Fruit fly (Drosophila melanogaster) whole organism, embryonic: ENCODE measurements around the gene CG12477.

ENCODE experiments used
- B-H1 ChIP-seq: fragments of 200-800 bp; sonication (Bioruptor generic); IDR thresholded peaks from 3 replicates; pipeline ENCODE4 v1.3.6; 2022; ENCODE audit warnings: missing biosample characterization, missing genetic modification characterization
- CG15269 ChIP-seq: fragments of 200-800 bp; sonication (Bioruptor generic); optimal IDR thresholded peaks from 2 replicates; lab custom pipeline; 2018; ENCODE audit warnings: missing biosample characterization, mild to moderate bottlenecking, missing genetic modification characterization, moderate library complexity
- CG1603 ChIP-seq: fragments of 200-800 bp; sonication (Bioruptor generic); optimal IDR thresholded peaks from 2 replicates; lab custom pipeline; 2019; ENCODE audit warnings: missing biosample characterization, mild to moderate bottlenecking, missing genetic modification characterization, moderate library complexity
- CG16815 ChIP-seq: fragments of 200-800 bp; sonication (Bioruptor generic); optimal IDR thresholded peaks from 3 replicates; lab custom pipeline; 2017; ENCODE audit warnings: missing biosample characterization, mild to moderate bottlenecking, missing genetic modification characterization
- CG16863 ChIP-seq: fragments of 200-800 bp; sonication (Bioruptor generic); optimal IDR thresholded peaks from 3 replicates; lab custom pipeline; 2016; ENCODE audit warnings: missing biosample characterization, missing genetic modification characterization
- CG2678 ChIP-seq: fragments of 200-800 bp; sonication (Bioruptor generic); optimal IDR thresholded peaks from 3 replicates; lab custom pipeline; 2019; ENCODE audit warnings: missing biosample characterization, mild to moderate bottlenecking, missing genetic modification characterization, moderate library complexity
- CG2712 ChIP-seq: fragments of 200-800 bp; optimal IDR thresholded peaks from 3 replicates; lab custom pipeline; 2019; ENCODE audit warnings: missing biosample characterization, mild to moderate bottlenecking, missing genetic modification characterization, moderate library complexity
- CG31441 ChIP-seq: fragments of 200-800 bp; sonication (Bioruptor generic); IDR thresholded peaks from 2 replicates; pipeline ENCODE4 v1.3.6; 2022; ENCODE audit warnings: missing biosample characterization, missing genetic modification characterization
- CG3838 ChIP-seq: fragments of 200-800 bp; sonication (Bioruptor generic); optimal IDR thresholded peaks from 3 replicates; lab custom pipeline; 2016; ENCODE audit warnings: missing biosample characterization, missing genetic modification characterization
- CG4282 ChIP-seq: fragments of 200-800 bp; sonication (Bioruptor generic); optimal IDR thresholded peaks from 2 replicates; lab custom pipeline; 2016; ENCODE audit warnings: missing biosample characterization, missing genetic modification characterization
- CG6765 ChIP-seq: fragments of 200-800 bp; sonication (Bioruptor generic); optimal IDR thresholded peaks from 3 replicates; lab custom pipeline; 2017; ENCODE audit warnings: missing biosample characterization, mild to moderate bottlenecking, missing genetic modification characterization
- CG7357 ChIP-seq: fragments of 200-800 bp; sonication (Bioruptor generic); IDR thresholded peaks from 3 replicates; pipeline ENCODE4 v1.3.6; 2022; ENCODE audit warnings: missing biosample characterization, missing genetic modification characterization
- CG7556 ChIP-seq: fragments of 200-800 bp; sonication (Bioruptor generic); optimal IDR thresholded peaks from 2 replicates; lab custom pipeline; 2017; ENCODE audit warnings: missing biosample characterization, mild to moderate bottlenecking, missing genetic modification characterization
- CG8478 ChIP-seq: fragments of >200 bp; optimal IDR thresholded peaks from 2 replicates; lab custom pipeline; 2018
- CG9437 ChIP-seq: fragments of 200-800 bp; sonication (Bioruptor generic); optimal IDR thresholded peaks from 2 replicates; lab custom pipeline; 2018; ENCODE audit warnings: missing biosample characterization, mild to moderate bottlenecking, missing genetic modification characterization
- CG9797 ChIP-seq: fragments of 200-800 bp; sonication (Bioruptor generic); optimal IDR thresholded peaks from 3 replicates; lab custom pipeline; 2018; ENCODE audit warnings: missing biosample characterization, mild to moderate bottlenecking, missing genetic modification characterization
- CG9817 ChIP-seq: fragments of 200-800 bp; sonication (Bioruptor generic); optimal IDR thresholded peaks from 2 replicates; lab custom pipeline; 2018; ENCODE audit warnings: missing biosample characterization, mild to moderate bottlenecking, missing genetic modification characterization, moderate library complexity
- Hand ChIP-seq: fragments of 200-800 bp; sonication (Bioruptor generic); optimal IDR thresholded peaks from 2 replicates; lab custom pipeline; 2017; ENCODE audit warnings: mild to moderate bottlenecking, missing biosample characterization, missing genetic modification reagents, missing genetic modification characterization
- Hr51 ChIP-seq, 2 experiments: fragments of 200-800 bp; sonication (Bioruptor generic); optimal IDR thresholded peaks; 2 replicates in 1 of 2; 3 replicates in 1 of 2; lab custom pipeline; 2016 to 2018; ENCODE audit warnings: missing biosample characterization in 2 of 2, missing genetic modification characterization in 2 of 2, mild to moderate bottlenecking in 1 of 2, moderate library complexity in 1 of 2
- Lim3 ChIP-seq: fragments of 200-800 bp; sonication (Bioruptor generic); IDR thresholded peaks from 2 replicates; pipeline ENCODE4 v1.3.6; 2022; ENCODE audit warnings: missing biosample characterization, missing genetic modification characterization
- Meics ChIP-seq: fragments of 200-800 bp; sonication (Bioruptor generic); optimal IDR thresholded peaks from 2 replicates; lab custom pipeline; 2017; ENCODE audit warnings: missing biosample characterization, mild to moderate bottlenecking, missing genetic modification characterization
- NC2α ChIP-seq: fragments of 200-800 bp; sonication (Bioruptor generic); optimal IDR thresholded peaks from 2 replicates; lab custom pipeline; 2016; ENCODE audit warnings: missing biosample characterization, missing genetic modification characterization
- PHDP ChIP-seq: fragments of 200-800 bp; sonication (Bioruptor generic); optimal IDR thresholded peaks from 3 replicates; lab custom pipeline; 2018; ENCODE audit warnings: missing biosample characterization, mild to moderate bottlenecking, missing genetic modification characterization, moderate library complexity
- al ChIP-seq: fragments of 200-800 bp; sonication (Bioruptor generic); IDR thresholded peaks from 2 replicates; pipeline ENCODE4 v1.3.6; 2022; ENCODE audit warnings: missing biosample characterization, missing genetic modification characterization
- ara ChIP-seq: fragments of 200-800 bp; sonication (Bioruptor generic); IDR thresholded peaks from 2 replicates; pipeline ENCODE4 v1.3.6; 2022; ENCODE audit warnings: missing biosample characterization, missing genetic modification characterization
- bigmax ChIP-seq: fragments of 200-800 bp; sonication (Bioruptor generic); optimal IDR thresholded peaks from 2 replicates; lab custom pipeline; 2018; ENCODE audit warnings: missing biosample characterization, mild to moderate bottlenecking, missing genetic modification characterization
- br ChIP-seq: fragments of >200 bp; optimal IDR thresholded peaks from 2 replicates; lab custom pipeline; 2017
- btn ChIP-seq: fragments of 200-800 bp; sonication (Bioruptor generic); optimal IDR thresholded peaks from 2 replicates; lab custom pipeline; 2016; ENCODE audit warnings: missing biosample characterization, missing genetic modification characterization
- crp ChIP-seq, 2 experiments: fragments of 200-800 bp; sonication (Bioruptor generic); optimal IDR thresholded peaks; 2 replicates in 1 of 2; 3 replicates in 1 of 2; lab custom pipeline; 2017; ENCODE audit warnings: missing biosample characterization in 2 of 2, missing genetic modification characterization in 2 of 2, mild to moderate bottlenecking in 1 of 2, moderate library complexity in 1 of 2
- cwo ChIP-seq: fragments of 200-800 bp; sonication (Bioruptor generic); optimal IDR thresholded peaks from 3 replicates; lab custom pipeline; 2017; ENCODE audit warnings: missing biosample characterization, missing genetic modification characterization, mild to moderate bottlenecking, moderate library complexity, missing genetic modification reagents
- dati ChIP-seq: fragments of 200-800 bp; sonication (Bioruptor generic); IDR thresholded peaks from 2 replicates; pipeline ENCODE4 v1.3.6; 2022; ENCODE audit warnings: missing biosample characterization, missing genetic modification characterization
- gem ChIP-seq: fragments of 200-800 bp; sonication (Bioruptor generic); optimal IDR thresholded peaks from 2 replicates; lab custom pipeline; 2019; ENCODE audit warnings: missing biosample characterization, mild to moderate bottlenecking, missing genetic modification characterization, moderate library complexity
- grn ChIP-seq: fragments of 200-800 bp; sonication (Bioruptor generic); optimal IDR thresholded peaks from 3 replicates; lab custom pipeline; 2017; ENCODE audit warnings: missing biosample characterization, missing genetic modification characterization
- ham ChIP-seq: fragments of 200-800 bp; sonication (Bioruptor generic); IDR thresholded peaks from 2 replicates; pipeline ENCODE4 v1.3.6; 2022; ENCODE audit warnings: missing biosample characterization, missing genetic modification characterization
- inv ChIP-seq: fragments of 200-800 bp; sonication (Bioruptor generic); IDR thresholded peaks from 2 replicates; pipeline ENCODE4 v1.3.6; 2022; ENCODE audit warnings: missing biosample characterization, missing genetic modification characterization; ENCODE audit not compliant: partially characterized antibody
- pfk ChIP-seq: fragments of 200-800 bp; sonication (Bioruptor generic); optimal IDR thresholded peaks from 2 replicates; lab custom pipeline; 2018; ENCODE audit warnings: missing biosample characterization, mild to moderate bottlenecking, missing genetic modification characterization, moderate library complexity
- prd ChIP-seq, 3 experiments: fragments of >200 bp in 2 of 3; fragments of 200-800 bp in 1 of 3; sonication (Bioruptor generic) in 1 of 3; optimal IDR thresholded peaks in 2 of 3; IDR thresholded peaks in 1 of 3; 2 replicates in 2 of 3; 3 replicates in 1 of 3; pipeline versions ENCODE4 v1.3.6 to Lab custom; 2017 to 2022; ENCODE audit warnings: missing biosample characterization in 1 of 3, missing genetic modification characterization in 1 of 3
- pros ChIP-seq: fragments of 200-800 bp; sonication (Bioruptor generic); optimal IDR thresholded peaks from 3 replicates; lab custom pipeline; 2019; ENCODE audit warnings: missing biosample characterization, mild to moderate bottlenecking, missing genetic modification characterization, moderate library complexity
- scrt ChIP-seq: fragments of 200-800 bp; sonication (Bioruptor generic); optimal IDR thresholded peaks from 2 replicates; lab custom pipeline; 2018; ENCODE audit warnings: missing biosample characterization, mild to moderate bottlenecking, missing genetic modification characterization, moderate library complexity
- shn ChIP-seq: fragments of 200-800 bp; sonication (Bioruptor generic); optimal IDR thresholded peaks from 3 replicates; lab custom pipeline; 2016; ENCODE audit warnings: missing biosample characterization, missing genetic modification characterization
- sob ChIP-seq: fragments of 200-800 bp; sonication (Bioruptor generic); IDR thresholded peaks from 2 replicates; pipeline ENCODE4 v1.3.6; 2022; ENCODE audit warnings: missing biosample characterization, missing genetic modification characterization
- ssp ChIP-seq: fragments of 200-800 bp; sonication (Bioruptor generic); IDR thresholded peaks from 2 replicates; pipeline ENCODE4 v1.3.6; 2022; ENCODE audit warnings: missing biosample characterization, missing genetic modification characterization
- stc ChIP-seq: fragments of 200-800 bp; sonication (Bioruptor generic); IDR thresholded peaks from 2 replicates; pipeline ENCODE4 v1.3.6; 2022; ENCODE audit warnings: missing biosample characterization, missing genetic modification characterization
- tap ChIP-seq: fragments of 200-800 bp; optimal IDR thresholded peaks from 3 replicates; lab custom pipeline; 2019; ENCODE audit warnings: missing biosample characterization, mild to moderate bottlenecking, missing genetic modification characterization, moderate library complexity
- ttk ChIP-seq: fragments of 200-800 bp; sonication (Bioruptor generic); IDR thresholded peaks from 2 replicates; pipeline ENCODE4 v2.1.2; 2022; ENCODE audit warnings: missing biosample characterization, missing genetic modification characterization
- twi ChIP-seq: fragments of 200-800 bp; optimal IDR thresholded peaks from 2 replicates; lab custom pipeline; 2019; ENCODE audit warnings: missing biosample characterization, mild to moderate bottlenecking, missing genetic modification characterization, moderate library complexity
- unpg ChIP-seq: fragments of 200-800 bp; sonication (Bioruptor generic); optimal IDR thresholded peaks from 3 replicates; lab custom pipeline; 2018; ENCODE audit warnings: missing biosample characterization, mild to moderate bottlenecking, missing genetic modification characterization, moderate library complexity
- wek ChIP-seq: fragments of 200-800 bp; sonication (Bioruptor generic); optimal IDR thresholded peaks from 3 replicates; lab custom pipeline; 2018; ENCODE audit warnings: missing biosample characterization, mild to moderate bottlenecking, missing genetic modification characterization, moderate library complexity
- zen2 ChIP-seq: fragments of 200-800 bp; sonication (Bioruptor generic); IDR thresholded peaks from 3 replicates; pipeline ENCODE4 v1.3.6; 2022; ENCODE audit warnings: missing biosample characterization, missing genetic modification characterization; ENCODE audit not compliant: partially characterized antibody

The CG12477 gene

DNA sequence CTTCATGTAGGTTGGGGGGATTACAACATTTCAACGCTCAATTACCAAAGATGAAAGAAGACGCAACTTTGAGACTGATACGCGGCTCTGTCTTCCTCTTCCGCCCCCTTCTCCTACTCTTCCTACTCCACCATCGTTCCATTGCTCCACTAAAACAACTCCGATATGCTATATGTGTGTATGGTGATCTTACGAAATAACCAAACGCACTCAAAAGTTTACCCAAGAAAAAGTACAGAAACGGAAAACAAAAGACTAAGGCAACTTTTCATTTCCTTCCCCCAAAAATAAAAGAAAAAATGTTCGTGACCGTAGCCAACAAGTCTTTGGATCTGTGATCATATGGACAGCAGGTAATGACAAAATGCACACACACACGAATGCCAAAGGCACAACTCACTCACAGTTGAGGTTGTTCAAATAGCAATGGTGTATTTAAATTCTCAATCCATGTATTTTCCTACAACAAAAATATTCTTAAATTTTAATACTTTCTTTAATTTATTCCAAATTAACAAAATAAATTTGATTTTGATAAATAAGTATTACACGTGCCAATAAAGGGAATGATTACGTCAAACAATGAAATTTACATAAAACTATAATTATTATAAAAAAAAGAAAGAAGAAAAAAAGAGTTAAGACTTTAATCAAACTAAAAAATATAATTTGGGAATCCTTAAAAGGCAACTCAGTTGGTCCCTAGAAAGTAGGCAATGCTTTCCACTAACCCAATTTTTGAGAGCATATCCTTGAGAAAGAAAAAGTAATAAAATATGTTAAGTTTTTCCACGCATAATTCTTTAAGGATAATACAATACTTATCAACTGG, 45.1 kb upstream of the CG12477 start (continued):
- TF ChIP-seq inv (GFP tag; lab: Robert Waterston, UW) (no peak), CG9817 (no peak), CG4282 (GFP tag; lab: Kevin White, UChicago) (no peak), bigmax (no peak), scrt (GFP tag; lab: Kevin White, UChicago) (no peak), B-H1 (GFP tag; lab: Robert Waterston, UW) (no peak), CG2712 (tag; lab: Kevin White, UChicago) (peak; percentile 14), CG9437 (GFP tag; lab: Kevin White, UChicago) (peak; percentile 50), pros (peak; percentile 43), CG9797 (GFP tag; lab: Kevin White, UChicago) (no peak), Hand (GFP tag; lab: Kevin White, UChicago) (no peak), twi (tag; lab: Kevin White, UChicago) (no peak), Lim3 (no peak), CG6765 (GFP tag; lab: Kevin White, UChicago) (no peak), zen2 (GFP tag; lab: Robert Waterston, UW) (no peak), shn (GFP tag; lab: Kevin White, UChicago) (no peak), CG31441 (GFP tag; lab: Robert Waterston, UW) (peak; percentile 53; the same call in 1 of the 2 replicates), CG8478 (no peak), CG16815 (no peak), sob (GFP tag; lab: Robert Waterston, UW) (no peak), CG7357 (no peak), unpg (no peak), btn (GFP tag; lab: Kevin White, UChicago) (no peak), Meics (GFP tag; lab: Kevin White, UChicago) (peak; percentile 19), CG3838 (no peak), CG7556 (no peak), ham (no peak), ssp (GFP tag; lab: Robert Waterston, UW) (no peak), PHDP (no peak), dati (GFP tag; lab: Robert Waterston, UW) (no peak), grn (no peak), cwo (no peak), prd (optimal IDR thresholded peaks at IDR 0.05; lab: Kevin White, UChicago) (no peak), prd (GFP tag; IDR thresholded peaks at IDR 0.05; lab: Robert Waterston, UW) (0 out of 3 replicates have a peak, but pooled peaks have one; percentile 5), wek (no peak), CG1603 (tag; lab: Kevin White, UChicago) (no peak), gem (peak; percentile 48), CG2678 (peak; percentile 23), al (GFP tag; lab: Robert Waterston, UW) (no peak), ttk (GFP tag; lab: Robert Waterston, UW) (peak; percentile 17; the same call in 1 of the 2 replicates), stc (GFP tag; lab: Robert Waterston, UW) (no peak), crp (GFP tag; optimal IDR thresholded peaks at IDR 0.05; lab: Kevin White, UChicago) (no peak), Hr51 (GFP tag; optimal IDR thresholded peaks at IDR 0.05; lab: Kevin White, UChicago) (peak in 1 of 2 experiments; percentile 37), CG16863 (GFP tag; lab: Kevin White, UChicago) (no peak), br (lab: Kevin White, UChicago) (no peak), CG15269 (peak; percentile 15), pfk (GFP tag; lab: Kevin White, UChicago) (no peak), ara (GFP tag; lab: Robert Waterston, UW) (no peak), NC2α (GFP tag; lab: Kevin White, UChicago) (no peak), tap (tag; lab: Kevin White, UChicago) (no peak)
